Fruit fly (Drosophila melanogaster): ENCODE measurements around the gene GILT3.

DNA sequence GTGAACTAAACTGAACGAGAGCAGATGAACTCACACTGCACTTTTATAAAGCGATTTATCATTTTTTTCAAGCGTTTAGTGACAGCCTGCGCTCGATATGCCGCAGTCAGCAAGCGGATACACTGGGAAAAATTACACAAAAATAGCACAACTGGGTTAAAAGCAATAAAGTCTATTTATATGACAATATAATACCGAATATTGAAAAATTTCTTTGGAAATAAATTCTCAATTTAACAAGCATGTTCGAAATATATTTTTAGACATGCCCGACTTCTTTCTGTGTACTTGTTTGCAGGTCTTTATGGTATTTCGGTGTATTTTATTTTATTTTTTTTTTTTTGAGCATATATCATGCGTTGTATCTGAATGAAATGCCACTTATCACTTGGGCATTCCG lies 36.7 kb downstream of the GILT3 start:
- no peak for TF ChIP-seq CG33017 (tag; optimal IDR thresholded peaks at IDR 0.05)
- TF ChIP-seq Clk (GFP tag; optimal IDR thresholded peaks at IDR 0.05): no peak
- TF ChIP-seq CG7101 (tag; optimal IDR thresholded peaks at IDR 0.05): no peak
- TF ChIP-seq CG11617 (GFP tag; optimal IDR thresholded peaks at IDR 0.05): no peak
- TF ChIP-seq Mnt (GFP tag; optimal IDR thresholded peaks at IDR 0.05): no peak
- TF ChIP-seq Hr96 (GFP tag; optimal IDR thresholded peaks at IDR 0.05): no peak
- TF ChIP-seq cic (GFP tag; optimal IDR thresholded peaks at IDR 0.05): no peak
- no peak for TF ChIP-seq pad (GFP tag; optimal IDR thresholded peaks at IDR 0.05)
- no peak for TF ChIP-seq ovo (GFP tag; optimal IDR thresholded peaks at IDR 0.05)
